Worm (Caenorhabditis elegans): ENCODE measurements around the gene R10E11.9.

The R10E11.9 gene

ce11 chrIII:9818763-9819162 is 25.3 kb upstream of the R10E11.9 start, which contains the start of gene panl-3 (continued):
- TF ChIP-seq ama-1 (optimal IDR thresholded peaks at IDR 0.05): peak; percentile 22
- no peak for TF ChIP-seq ama-1 (GFP tag; optimal IDR thresholded peaks at IDR 0.05)
- TF ChIP-seq repo-1 (tag; optimal IDR thresholded peaks at IDR 0.05): no peak
- no peak for TF ChIP-seq F57A8.1 (GFP tag; optimal IDR thresholded peaks at IDR 0.05)
- TF ChIP-seq dpff-1 (tag; optimal IDR thresholded peaks at IDR 0.05): no peak
- TF ChIP-seq F39B2.1 (GFP tag; IDR thresholded peaks at IDR 0.05): no peak
- TF ChIP-seq rcor-1 (GFP tag; IDR thresholded peaks at IDR 0.05): peak; percentile 43; the same call in 1 of the 2 replicates
- TF ChIP-seq ztf-26 (tag; optimal IDR thresholded peaks at IDR 0.05): peak; percentile 4
- TF ChIP-seq bed-1 (GFP tag; IDR thresholded peaks at IDR 0.05): no peak
- no peak for TF ChIP-seq nfya-1 (tag; optimal IDR thresholded peaks at IDR 0.05; ENCODE audit: borderline replicate concordance, insufficient read depth)
- no peak for TF ChIP-seq nhr-27 (tag; optimal IDR thresholded peaks at IDR 0.05)
- TF ChIP-seq T26A5.8 (tag; optimal IDR thresholded peaks at IDR 0.05): no peak
- no peak for TF ChIP-seq tlf-1 (GFP tag; optimal IDR thresholded peaks at IDR 0.05)
- peak; percentile 44 for TF ChIP-seq nhr-80 (tag; optimal IDR thresholded peaks at IDR 0.05)
- 0 out of 2 replicates have a peak, but pooled peaks have one; percentile 19 for TF ChIP-seq D2030.7 (GFP tag; IDR thresholded peaks at IDR 0.05)
- TF ChIP-seq mcd-1 (GFP tag; IDR thresholded peaks at IDR 0.05): peak; percentile 46; the same call in 1 of the 2 replicates
- TF ChIP-seq F22D6.2 (tag; optimal IDR thresholded peaks at IDR 0.05): no peak
- no peak for TF ChIP-seq nhr-120 (GFP tag; IDR thresholded peaks at IDR 0.05)
- peak; percentile 56 for TF ChIP-seq K12H6.12 (tag; optimal IDR thresholded peaks at IDR 0.05)
- no peak for TF ChIP-seq bed-2 (GFP tag; IDR thresholded peaks at IDR 0.05)
- no peak for TF ChIP-seq Y95B8A.8 (GFP tag; IDR thresholded peaks at IDR 0.05)
- no peak for TF ChIP-seq let-526 (GFP tag; IDR thresholded peaks at IDR 0.05)
- TF ChIP-seq ztf-6 (GFP tag; IDR thresholded peaks at IDR 0.05): 0 out of 2 replicates have a peak, but pooled peaks have one; percentile 66
- TF ChIP-seq mes-4 (tag; optimal IDR thresholded peaks at IDR 0.05): no peak
- no peak for TF ChIP-seq hmg-20 (GFP tag; IDR thresholded peaks at IDR 0.05)
- no peak for TF ChIP-seq lin-35 (GFP tag; optimal IDR thresholded peaks at IDR 0.05)
- peak; percentile 37 for TF ChIP-seq lin-40 (tag; optimal IDR thresholded peaks at IDR 0.05)
- TF ChIP-seq ztf-22 (GFP tag; optimal IDR thresholded peaks at IDR 0.05): no peak
- TF ChIP-seq ZK185.1 (tag; optimal IDR thresholded peaks at IDR 0.05; ENCODE audit: poor library complexity, severe bottlenecking): no peak
- TF ChIP-seq nhr-90 (tag; optimal IDR thresholded peaks at IDR 0.05): no peak
- TF ChIP-seq attf-5 (GFP tag; optimal IDR thresholded peaks at IDR 0.05): peak; percentile 88
- no peak for TF ChIP-seq nfya-2 (GFP tag; IDR thresholded peaks at IDR 0.05)
- peak; percentile 0 for TF ChIP-seq dpl-1 (GFP tag; optimal IDR thresholded peaks at IDR 0.05)
- TF ChIP-seq F57C9.4 (tag; optimal IDR thresholded peaks at IDR 0.05): no peak
- no peak for TF ChIP-seq Y53F4B.3 (GFP tag; IDR thresholded peaks at IDR 0.05)
- 0 out of 2 replicates have a peak, but pooled peaks have one; percentile 18 for TF ChIP-seq nfyb-1 (GFP tag; IDR thresholded peaks at IDR 0.05)
- TF ChIP-seq ceh-58 (GFP tag; IDR thresholded peaks at IDR 0.05): no peak
- TF ChIP-seq hmg-1.2 (GFP tag; IDR thresholded peaks at IDR 0.05): peak; percentile 46; the same call in 1 of the 2 replicates
- peak; percentile 47; the same call in 1 of the 2 replicates for TF ChIP-seq cebp-1 (GFP tag; IDR thresholded peaks at IDR 0.05)
- peak; percentile 64 for TF ChIP-seq cebp-1 (tag; optimal IDR thresholded peaks at IDR 0.05)
- TF ChIP-seq let-607 (tag; optimal IDR thresholded peaks at IDR 0.05): peak; percentile 39 to 46
- no peak for TF ChIP-seq unc-130 (GFP tag; optimal IDR thresholded peaks at IDR 0.05)
- TF ChIP-seq somi-1 (GFP tag; optimal IDR thresholded peaks at IDR 0.05): peak; percentile 36
- no peak for TF ChIP-seq snpc-3.4 (tag; optimal IDR thresholded peaks at IDR 0.05)
- TF ChIP-seq snpc-1.1 (tag; optimal IDR thresholded peaks at IDR 0.05; ENCODE audit: insufficient read depth): no peak
- no peak for TF ChIP-seq egl-18 (GFP tag; IDR thresholded peaks at IDR 0.05)
- peak; percentile 52 for TF ChIP-seq chd-7 (tag; optimal IDR thresholded peaks at IDR 0.05)
- TF ChIP-seq zfh-2 (GFP tag; conservative IDR thresholded peaks at IDR 0.05): peak; percentile 83
- no peak for TF ChIP-seq egl-44 (GFP tag; IDR thresholded peaks at IDR 0.05)
